Worm (Caenorhabditis elegans) whole organism, dauer: Measurements from ENCODE around the gene T01G5.8.

ENCODE experiments used
- unc-62 ChIP-seq: sonication (generic microtip); optimal IDR thresholded peaks from 2 replicates; lab custom pipeline; 2017; ENCODE audit warnings: missing biosample characterization, missing genetic modification reagents, missing genetic modification characterization

T01G5.8 gene

ce11 chrV:15143285-15143684 lies 27.2 kb downstream of the T01G5.8 start, which contains the start of gene K08F9.1:
Gene K08F9.1, minus strand, starts transcription at chrV:15143385.
- no peak for TF ChIP-seq unc-62 (GFP tag; lab: Kevin White, UChicago)

- TF ChIP-seq unc-62 (GFP tag; lab: Kevin White, UChicago): no peak
Observed at ce11 chrV:15143798-15144197, 27.7 kb downstream of the T01G5.8 start, which contains the start of gene K08F9.4. Gene K08F9.4, plus strand, starts transcription at chrV:15144019.

ce11 chrV:15147776-15148175 lies 31.7 kb downstream of the T01G5.8 start, which contains the start of gene T09F5.20:
Gene T09F5.20, minus strand, starts transcription at chrV:15147876.
- TF ChIP-seq unc-62 (GFP tag; lab: Kevin White, UChicago): no peak

ce11 chrV:15148800-15149199 lies 32.7 kb downstream of the T01G5.8 start, which contains the start of gene T09F5.1:
Gene T09F5.1, plus strand, starts transcription at chrV:15149100.
- no peak for TF ChIP-seq unc-62 (GFP tag; lab: Kevin White, UChicago)

ce11 chrV:15150176-15150575 lies 34.1 kb downstream of the T01G5.8 start:
- TF ChIP-seq unc-62 (GFP tag; lab: Kevin White, UChicago): no peak

- no peak for TF ChIP-seq unc-62 (GFP tag; lab: Kevin White, UChicago)
Observed at ce11 chrV:15150661-15151060, 34.6 kb downstream of the T01G5.8 start, which contains the start of gene T09F5.2. Gene T09F5.2, plus strand, starts transcription at chrV:15150961.

- TF ChIP-seq unc-62 (GFP tag; lab: Kevin White, UChicago): no peak
Observed at ce11 chrV:15152010-15152409, 35.9 kb downstream of the T01G5.8 start.

- no peak for TF ChIP-seq unc-62 (GFP tag; lab: Kevin White, UChicago)
Observed at ce11 chrV:15153277-15153676, 37.2 kb downstream of the T01G5.8 start, which contains the start of gene srh-55. Gene srh-55, plus strand, starts transcription at chrV:15153577.

- TF ChIP-seq unc-62 (GFP tag; lab: Kevin White, UChicago): no peak
Observed at ce11 chrV:15156504-15156903, 40.4 kb downstream of the T01G5.8 start.

- TF ChIP-seq unc-62 (GFP tag; lab: Kevin White, UChicago): no peak
Observed at ce11 chrV:15158691-15159090, 42.6 kb downstream of the T01G5.8 start, which contains the start of gene str-45. Gene str-45, plus strand, starts transcription at chrV:15158991.

- no peak for TF ChIP-seq unc-62 (GFP tag; lab: Kevin White, UChicago)
Observed at ce11 chrV:15162697-15163096, 46.6 kb downstream of the T01G5.8 start, which contains the start of gene srz-11. Gene srz-11, plus strand, starts transcription at chrV:15163082.
